Worm (Caenorhabditis elegans) whole organism, L4 larva: ENCODE measurements around the gene C05D11.5.
A peak's percentile ranks its signal among the peaks of the same experiment; 100 is the strongest.

Source experiments
- daf-19 ChIP-seq: fragments of 200-800 bp; sonication (Bioruptor generic); conservative IDR thresholded peaks from 2 replicates; pipeline ENCODE4 v1.3.6; 2022; ENCODE audit warnings: missing genetic modification characterization, missing compliant biosample characterization
- daf-8 ChIP-seq: fragments of 200-800 bp; sonication (Bioruptor generic); IDR thresholded peaks from 2 replicates; pipeline ENCODE4 v1.3.6; 2022; ENCODE audit warnings: missing genetic modification characterization, missing compliant biosample characterization
- hlh-30 ChIP-seq: sonication (generic microtip); optimal IDR thresholded peaks from 2 replicates; lab custom pipeline; 2017; ENCODE audit warnings: antibody characterized with exemption, mild to moderate bottlenecking, missing genetic modification characterization, missing compliant biosample characterization; ENCODE audit not compliant: insufficient read depth
- lin-39 ChIP-seq: fragments of 150-350 bp; optimal IDR thresholded peaks from 2 replicates; lab custom pipeline; 2014; ENCODE audit warnings: missing biosample characterization, missing genetic modification reagents, missing genetic modification characterization
- nhr-11 ChIP-seq: fragments of 150-350 bp; optimal IDR thresholded peaks from 2 replicates; lab custom pipeline; 2014; ENCODE audit warnings: missing biosample characterization, missing genetic modification characterization
- nhr-28 ChIP-seq: fragments of 150-350 bp; optimal IDR thresholded peaks from 2 replicates; lab custom pipeline; 2014; ENCODE audit warnings: missing biosample characterization, missing genetic modification characterization
- pha-4 ChIP-seq, 2 experiments: fragments of 150-350 bp in 1 of 2; fragments of 200-800 bp in 1 of 2; sonication (Bioruptor generic) in 1 of 2; IDR thresholded peaks in 1 of 2; optimal IDR thresholded peaks in 1 of 2; 2 replicates each; pipeline versions ENCODE4 v1.3.6 to Lab custom; 2014 to 2022; ENCODE audit warnings: missing genetic modification characterization in 2 of 2, missing genetic modification reagents in 2 of 2, missing biosample characterization in 1 of 2, missing compliant biosample characterization in 1 of 2
- zag-1 ChIP-seq: fragments of 150-350 bp; optimal IDR thresholded peaks from 2 replicates; lab custom pipeline; 2014; ENCODE audit warnings: missing biosample characterization, missing genetic modification characterization

ce11 chrIII:6374947-6375415 is 36.8 kb downstream of the C05D11.5 start, which contains the start of the genes rps-13 and nfx-1:
- peak; percentile 99 for TF ChIP-seq nhr-28
- TF ChIP-seq lin-39: no peak
- TF ChIP-seq daf-19: no peak
- TF ChIP-seq pha-4 (GFP tag; IDR thresholded peaks at IDR 0.05; lab: Robert Waterston, UW): no peak
- TF ChIP-seq pha-4 (tag; optimal IDR thresholded peaks at IDR 0.05; lab: Kevin White, UChicago): peak; percentile 97
- peak; percentile 93 for TF ChIP-seq hlh-30 (tag; lab: Kevin White, UChicago)
- no peak for TF ChIP-seq daf-8 (GFP tag; lab: Robert Waterston, UW)
- TF ChIP-seq zag-1: no peak
- TF ChIP-seq nhr-11 (tag; lab: Kevin White, UChicago): peak; percentile 80
